Worm (Caenorhabditis elegans): Measurements from ENCODE around the gene K11H3.3.

Gene K11H3.3

ce11 chrIII:9892855-9893254, 41.2 kb downstream of the K11H3.3 start, which contains the start of gene mam-7:
Gene mam-7 (plus strand): TSS chrIII:9893155.
- TF ChIP-seq ceh-13 (GFP tag; optimal IDR thresholded peaks at IDR 0.05) = no peak
- no peak for TF ChIP-seq hmg-4 (GFP tag; optimal IDR thresholded peaks at IDR 0.05)
- no peak for TF ChIP-seq hmbx-1 (tag; optimal IDR thresholded peaks at IDR 0.05)
- no peak for TF ChIP-seq pes-1 (GFP tag; IDR thresholded peaks at IDR 0.05)
- TF ChIP-seq tra-4 (tag; optimal IDR thresholded peaks at IDR 0.05) = no peak
- no peak for TF ChIP-seq scrt-1 (GFP tag; IDR thresholded peaks at IDR 0.05)
- TF ChIP-seq tbx-37 (GFP tag; conservative IDR thresholded peaks at IDR 0.05) = no peak
- no peak for TF ChIP-seq ceh-36 (tag; optimal IDR thresholded peaks at IDR 0.05)
- no peak for TF ChIP-seq F13C5.2 (tag; optimal IDR thresholded peaks at IDR 0.05)
- no peak for TF ChIP-seq sea-1 (GFP tag; conservative IDR thresholded peaks at IDR 0.05)
- TF ChIP-seq flt-1 (GFP tag; IDR thresholded peaks at IDR 0.05) = no peak
- TF ChIP-seq ama-1 (optimal IDR thresholded peaks at IDR 0.05) = no peak
- no peak for TF ChIP-seq hnd-1 (tag; optimal IDR thresholded peaks at IDR 0.05)
- TF ChIP-seq tbx-11 (GFP tag; IDR thresholded peaks at IDR 0.05) = no peak
- TF ChIP-seq ets-7 (tag; optimal IDR thresholded peaks at IDR 0.05) = no peak
- no peak for TF ChIP-seq aly-1 (tag; optimal IDR thresholded peaks at IDR 0.05)

DNA sequence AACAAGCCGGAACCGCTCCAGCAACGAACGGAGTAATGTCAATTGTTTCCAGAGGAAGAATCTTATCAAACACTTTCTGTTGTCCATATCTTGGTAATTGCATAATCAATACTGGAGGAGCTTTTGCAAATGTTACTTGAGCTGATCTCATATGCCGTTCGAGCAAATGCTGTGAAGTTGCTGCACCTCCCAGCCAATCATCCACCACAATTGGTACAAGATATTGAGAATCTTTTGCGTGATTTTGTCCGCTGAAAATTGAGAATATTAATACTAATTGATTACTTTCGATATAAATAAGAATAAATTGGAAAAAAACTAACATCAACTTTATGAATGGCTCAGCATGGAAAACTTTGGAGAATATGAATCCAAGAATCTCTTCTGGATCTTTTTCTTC, 48.1 kb downstream of the K11H3.3 start:
- TF ChIP-seq aly-1 (tag; optimal IDR thresholded peaks at IDR 0.05) (no peak), tbx-37 (GFP tag; conservative IDR thresholded peaks at IDR 0.05) (no peak), hmbx-1 (tag; optimal IDR thresholded peaks at IDR 0.05) (no peak), ama-1 (optimal IDR thresholded peaks at IDR 0.05) (no peak), scrt-1 (GFP tag; IDR thresholded peaks at IDR 0.05) (no peak), pes-1 (GFP tag; IDR thresholded peaks at IDR 0.05) (no peak), flt-1 (GFP tag; IDR thresholded peaks at IDR 0.05) (no peak)
